Fruit fly (Drosophila melanogaster) whole organism, embryonic: ENCODE data around the gene Polr1C.
A peak's percentile ranks its signal among the peaks of the same experiment; 100 is the strongest.

Source experiments
- Atf3 ChIP-seq: fragments of 200-800 bp; sonication (Bioruptor generic); optimal IDR thresholded peaks from 3 replicates; lab custom pipeline; 2016; ENCODE audit warnings: missing biosample characterization, missing genetic modification characterization
- BEAF-32 ChIP-seq: fragments of 200-800 bp; sonication (Bioruptor generic); optimal IDR thresholded peaks from 3 replicates; lab custom pipeline; 2017; ENCODE audit warnings: missing biosample characterization, missing genetic modification characterization, mild to moderate bottlenecking, moderate library complexity, missing genetic modification reagents
- Bgb ChIP-seq: fragments of 200-800 bp; sonication (Bioruptor generic); IDR thresholded peaks from 2 replicates; pipeline ENCODE4 v1.3.6; 2022; ENCODE audit warnings: missing biosample characterization, missing genetic modification characterization; ENCODE audit not compliant: partially characterized antibody
- CG10209 ChIP-seq: fragments of 200-800 bp; sonication (Bioruptor generic); optimal IDR thresholded peaks from 3 replicates; lab custom pipeline; 2017; ENCODE audit warnings: missing biosample characterization, mild to moderate bottlenecking, missing genetic modification characterization, missing genetic modification reagents
- CG11560 ChIP-seq: fragments of 200-800 bp; sonication (Bioruptor generic); IDR thresholded peaks from 3 replicates; pipeline ENCODE4 v1.3.6; 2022; ENCODE audit warnings: missing biosample characterization, missing genetic modification characterization
- CG13775 ChIP-seq: fragments of 200-800 bp; sonication (Bioruptor generic); optimal IDR thresholded peaks from 3 replicates; lab custom pipeline; 2017; ENCODE audit warnings: missing biosample characterization, mild to moderate bottlenecking, missing genetic modification characterization
- CG13894 ChIP-seq: fragments of 200-800 bp; sonication (Bioruptor generic); optimal IDR thresholded peaks from 3 replicates; lab custom pipeline; 2018; ENCODE audit warnings: missing biosample characterization, mild to moderate bottlenecking, missing genetic modification characterization, moderate library complexity
- CG15479 ChIP-seq: fragments of 200-800 bp; sonication (Bioruptor generic); optimal IDR thresholded peaks from 3 replicates; lab custom pipeline; 2019; ENCODE audit warnings: missing biosample characterization, mild to moderate bottlenecking, missing genetic modification characterization, moderate library complexity
- CG2120 ChIP-seq: fragments of 200-800 bp; sonication (Bioruptor generic); optimal IDR thresholded peaks from 3 replicates; lab custom pipeline; 2016; ENCODE audit warnings: missing biosample characterization, missing genetic modification characterization
- CG32767 ChIP-seq: fragments of 200-800 bp; sonication (Bioruptor generic); IDR thresholded peaks from 2 replicates; pipeline ENCODE4 v1.3.6; 2022; ENCODE audit warnings: missing biosample characterization, missing genetic modification characterization
- CG3407 ChIP-seq: fragments of 200-800 bp; sonication (Bioruptor generic); optimal IDR thresholded peaks from 2 replicates; lab custom pipeline; 2018; ENCODE audit warnings: missing biosample characterization, mild to moderate bottlenecking, missing genetic modification characterization
- CG5180 ChIP-seq: fragments of 200-800 bp; sonication (Bioruptor generic); optimal IDR thresholded peaks from 3 replicates; lab custom pipeline; 2017; ENCODE audit warnings: missing biosample characterization, missing genetic modification characterization, mild to moderate bottlenecking, moderate library complexity, missing genetic modification reagents
- CG8944 ChIP-seq: fragments of 200-800 bp; sonication (Bioruptor generic); optimal IDR thresholded peaks from 3 replicates; lab custom pipeline; 2016; ENCODE audit warnings: missing biosample characterization, missing genetic modification characterization
- CG9609 ChIP-seq: fragments of 200-800 bp; sonication (Bioruptor generic); optimal IDR thresholded peaks from 3 replicates; lab custom pipeline; 2016; ENCODE audit warnings: missing biosample characterization, missing genetic modification characterization
- D19A ChIP-seq: fragments of 200-800 bp; optimal IDR thresholded peaks from 3 replicates; lab custom pipeline; 2019; ENCODE audit warnings: missing biosample characterization, mild to moderate bottlenecking, missing genetic modification characterization, moderate library complexity
- Doc3 ChIP-seq: fragments of 200-800 bp; sonication (Bioruptor generic); IDR thresholded peaks from 3 replicates; pipeline ENCODE4 v1.3.6; 2022; ENCODE audit warnings: missing biosample characterization, missing genetic modification characterization; ENCODE audit not compliant: partially characterized antibody
- Dp ChIP-seq: fragments of 200-800 bp; sonication (Bioruptor generic); optimal IDR thresholded peaks from 2 replicates; lab custom pipeline; 2018; ENCODE audit warnings: missing biosample characterization, mild to moderate bottlenecking, missing genetic modification characterization, moderate library complexity
- Ets65A ChIP-seq: fragments of 200-800 bp; sonication (Bioruptor generic); peaks from one replicate; lab custom pipeline; 2016; ENCODE audit warnings: missing biosample characterization, missing genetic modification characterization
- GATAe ChIP-seq: fragments of 200-800 bp; sonication (Bioruptor generic); conservative IDR thresholded peaks from 2 replicates; pipeline ENCODE4 v1.3.6; 2022; ENCODE audit warnings: missing biosample characterization, missing genetic modification characterization
- H15 ChIP-seq: fragments of 200-800 bp; sonication (Bioruptor generic); IDR thresholded peaks from 3 replicates; pipeline ENCODE4 v1.3.6; 2022; ENCODE audit warnings: missing biosample characterization, missing genetic modification characterization
- Kr ChIP-seq: fragments of 200-800 bp; sonication (Bioruptor generic); optimal IDR thresholded peaks from 2 replicates; lab custom pipeline; 2017; ENCODE audit warnings: missing biosample characterization, mild to moderate bottlenecking, missing genetic modification characterization
- MTF-1 ChIP-seq: fragments of 200-800 bp; sonication (Bioruptor generic); optimal IDR thresholded peaks from 2 replicates; lab custom pipeline; 2018; ENCODE audit warnings: missing biosample characterization, mild to moderate bottlenecking, missing genetic modification characterization, borderline replicate concordance
- Ptx1 ChIP-seq: fragments of 200-800 bp; sonication (Bioruptor generic); IDR thresholded peaks from 2 replicates; pipeline ENCODE4 v1.3.6; 2022; ENCODE audit warnings: missing biosample characterization, missing genetic modification characterization
- Ssrp ChIP-seq: fragments of 200-800 bp; sonication (Bioruptor generic); optimal IDR thresholded peaks from 2 replicates; lab custom pipeline; 2018; ENCODE audit warnings: missing biosample characterization, mild to moderate bottlenecking, missing genetic modification characterization, moderate library complexity
- Trl ChIP-seq, 3 experiments: fragments of >200 bp in 2 of 3; fragments of 200-800 bp in 1 of 3; sonication (Bioruptor generic) in 1 of 3; optimal IDR thresholded peaks; 2 replicates in 1 of 3; 3 replicates in 2 of 3; lab custom pipeline; 2016 to 2017; ENCODE audit warnings: missing biosample characterization in 1 of 3, missing genetic modification characterization in 1 of 3
- aop ChIP-seq: fragments of 200-800 bp; sonication (Bioruptor generic); IDR thresholded peaks from 2 replicates; pipeline ENCODE4 v1.3.6; 2022; ENCODE audit warnings: missing biosample characterization, missing genetic modification characterization
- bsh ChIP-seq, 2 experiments: fragments of 200-800 bp; sonication (Bioruptor generic); optimal IDR thresholded peaks; 2 replicates each; lab custom pipeline; 2017 to 2018; ENCODE audit warnings: mild to moderate bottlenecking in 2 of 2, missing biosample characterization in 2 of 2, missing genetic modification characterization in 2 of 2, moderate library complexity in 1 of 2
- crc ChIP-seq: fragments of 200-800 bp; sonication (Bioruptor generic); optimal IDR thresholded peaks from 2 replicates; lab custom pipeline; 2016; ENCODE audit warnings: missing biosample characterization, missing genetic modification characterization
- en ChIP-seq: fragments of 200-800 bp; sonication (Bioruptor generic); optimal IDR thresholded peaks from 2 replicates; lab custom pipeline; 2016; ENCODE audit warnings: missing biosample characterization, missing genetic modification characterization
- eve ChIP-seq, 2 experiments: fragments of >200 bp; optimal IDR thresholded peaks; 2 replicates each; lab custom pipeline; 2017; ENCODE audit warnings: missing biosample characterization in 2 of 2, missing genetic modification characterization in 2 of 2
- exex ChIP-seq: fragments of 200-800 bp; sonication (Bioruptor generic); optimal IDR thresholded peaks from 4 replicates; lab custom pipeline; 2018; ENCODE audit warnings: missing biosample characterization, mild to moderate bottlenecking, missing genetic modification characterization, moderate library complexity
- gcm ChIP-seq: fragments of 200-800 bp; sonication (Bioruptor generic); optimal IDR thresholded peaks from 2 replicates; lab custom pipeline; 2019; ENCODE audit warnings: missing biosample characterization, mild to moderate bottlenecking, missing genetic modification characterization, moderate library complexity
- gsb-n ChIP-seq: fragments of 200-800 bp; sonication (Bioruptor generic); optimal IDR thresholded peaks from 3 replicates; lab custom pipeline; 2018; ENCODE audit warnings: missing biosample characterization, mild to moderate bottlenecking, missing genetic modification characterization
- hbn ChIP-seq: fragments of 200-800 bp; sonication (Bioruptor generic); IDR thresholded peaks from 2 replicates; pipeline ENCODE4 v1.3.6; 2022; ENCODE audit warnings: missing biosample characterization, missing genetic modification characterization; ENCODE audit not compliant: partially characterized antibody
- ind ChIP-seq: fragments of 200-800 bp; sonication (Bioruptor generic); optimal IDR thresholded peaks from 3 replicates; lab custom pipeline; 2016; ENCODE audit warnings: missing biosample characterization, missing genetic modification characterization
- kay ChIP-seq: fragments of 200-800 bp; sonication (Bioruptor generic); optimal IDR thresholded peaks from 2 replicates; lab custom pipeline; 2016; ENCODE audit warnings: missing biosample characterization, missing genetic modification characterization
- kni ChIP-seq: fragments of 200-800 bp; sonication (Bioruptor generic); optimal IDR thresholded peaks from 3 replicates; lab custom pipeline; 2017; ENCODE audit warnings: mild to moderate bottlenecking, missing biosample characterization, missing genetic modification reagents, missing genetic modification characterization
- lbe ChIP-seq: fragments of 200-800 bp; sonication (Bioruptor generic); optimal IDR thresholded peaks from 2 replicates; lab custom pipeline; 2016; ENCODE audit warnings: missing biosample characterization, mild to moderate bottlenecking, missing genetic modification characterization
- mirr ChIP-seq: fragments of 200-800 bp; sonication (Bioruptor generic); optimal IDR thresholded peaks from 3 replicates; lab custom pipeline; 2018; ENCODE audit warnings: missing biosample characterization, mild to moderate bottlenecking, missing genetic modification characterization
- pros ChIP-seq: fragments of 200-800 bp; sonication (Bioruptor generic); optimal IDR thresholded peaks from 3 replicates; lab custom pipeline; 2019; ENCODE audit warnings: missing biosample characterization, mild to moderate bottlenecking, missing genetic modification characterization, moderate library complexity
- sd ChIP-seq: fragments of 200-800 bp; sonication (Bioruptor generic); optimal IDR thresholded peaks from 3 replicates; lab custom pipeline; 2018; ENCODE audit warnings: missing biosample characterization, mild to moderate bottlenecking, missing genetic modification characterization, moderate library complexity
- sug ChIP-seq: fragments of 200-800 bp; optimal IDR thresholded peaks from 2 replicates; lab custom pipeline; 2019; ENCODE audit warnings: missing biosample characterization, mild to moderate bottlenecking, missing genetic modification characterization, moderate library complexity
- vnd ChIP-seq: fragments of 200-800 bp; sonication (Bioruptor generic); IDR thresholded peaks from 3 replicates; pipeline ENCODE4 v1.3.6; 2022; ENCODE audit warnings: missing biosample characterization, missing genetic modification characterization; ENCODE audit not compliant: partially characterized antibody

Polr1C gene

DNA sequence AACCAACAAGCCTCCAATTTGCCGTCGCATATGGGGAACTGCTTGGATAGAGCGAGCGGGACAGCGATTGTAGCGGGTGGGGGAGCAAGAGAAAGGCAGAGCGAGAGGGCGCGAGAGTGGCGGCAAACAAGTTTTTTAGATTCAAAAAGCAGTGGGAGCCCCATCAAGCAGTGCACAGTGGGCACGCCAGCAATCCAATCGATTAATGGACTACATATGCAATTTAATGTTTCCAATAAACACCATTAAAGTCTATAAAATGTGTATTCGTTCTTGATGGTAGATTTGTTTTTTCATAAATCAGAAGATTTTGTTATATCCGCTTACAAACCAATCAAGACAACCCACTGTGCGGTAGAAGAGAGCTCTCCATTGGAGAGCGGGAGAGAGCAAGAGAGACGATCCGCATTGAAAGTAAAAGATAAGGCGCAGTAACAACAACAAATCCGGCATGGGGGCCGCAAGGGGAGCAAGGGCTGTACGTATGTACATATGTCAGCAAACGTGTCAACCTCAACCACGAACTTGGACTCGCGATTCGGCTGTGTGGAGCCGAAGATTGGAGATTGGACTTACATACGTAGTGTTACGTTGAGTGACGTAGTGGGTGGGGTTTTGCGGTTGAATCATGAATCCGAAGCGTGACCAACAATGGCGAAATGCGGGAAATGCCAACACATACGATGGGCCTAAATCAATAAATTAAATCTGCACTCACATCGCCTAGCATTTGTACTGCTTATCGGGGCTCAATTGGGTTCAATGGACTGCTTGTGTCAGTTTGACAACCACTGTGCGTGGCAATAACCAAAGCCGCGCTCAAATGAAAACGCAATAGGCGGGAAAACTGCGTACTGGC lies 28.8 kb downstream of the Polr1C start (continued):
- TF ChIP-seq kni (GFP tag; lab: Kevin White, UChicago) (peak; percentile 96), aop (GFP tag; lab: Robert Waterston, UW) (peak; percentile 96), Kr (GFP tag; lab: Kevin White, UChicago) (peak; percentile 87), MTF-1 (GFP tag; lab: Kevin White, UChicago) (peak; percentile 98), BEAF-32 (peak; percentile 24), CG8944 (GFP tag; lab: Kevin White, UChicago) (peak; percentile 99), Bgb (GFP tag; lab: Robert Waterston, UW) (peak; percentile 59), en (GFP tag; lab: Kevin White, UChicago) (peak; percentile 99), crc (GFP tag; lab: Kevin White, UChicago) (peak; percentile 99), CG3407 (GFP tag; lab: Kevin White, UChicago) (peak; percentile 98), gsb-n (tag; lab: Kevin White, UChicago) (peak; percentile 99), ind (GFP tag; lab: Kevin White, UChicago) (peak; percentile 99), CG10209 (GFP tag; lab: Kevin White, UChicago) (peak; percentile 99), H15 (GFP tag; lab: Robert Waterston, UW) (peak; percentile 99)

DNA sequence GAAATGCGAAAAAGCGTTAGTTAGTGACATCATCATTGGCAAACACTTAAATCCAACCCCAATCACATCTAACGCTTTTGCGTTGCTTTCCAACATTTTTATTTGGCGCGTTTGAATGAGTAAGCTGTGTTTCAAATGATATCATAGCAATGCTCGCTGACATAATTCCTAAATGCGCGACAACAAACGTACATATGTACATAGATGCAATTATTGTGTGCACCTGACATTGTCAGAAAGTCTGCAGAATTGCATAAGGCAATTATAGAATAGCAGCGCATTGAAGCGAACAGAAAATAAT lies 29.4 kb downstream of the Polr1C start:
- TF ChIP-seq hbn (GFP tag; lab: Robert Waterston, UW) (no peak), Dp (GFP tag; lab: Kevin White, UChicago) (no peak), CG11560 (tag; lab: Robert Waterston, UW) (no peak), Ets65A (GFP tag; lab: Kevin White, UChicago) (peak; percentile 80), CG15479 (GFP tag; lab: Kevin White, UChicago) (peak; percentile 77), Ssrp (tag; lab: Kevin White, UChicago) (peak; percentile 14), BEAF-32 (peak; percentile 19), kay (no peak), CG5180 (GFP tag; lab: Kevin White, UChicago) (no peak), CG13775 (GFP tag; lab: Kevin White, UChicago) (no peak), Atf3 (GFP tag; lab: Kevin White, UChicago) (no peak), Ptx1 (0 out of 2 replicates have a peak, but pooled peaks have one; percentile 5)

DNA sequence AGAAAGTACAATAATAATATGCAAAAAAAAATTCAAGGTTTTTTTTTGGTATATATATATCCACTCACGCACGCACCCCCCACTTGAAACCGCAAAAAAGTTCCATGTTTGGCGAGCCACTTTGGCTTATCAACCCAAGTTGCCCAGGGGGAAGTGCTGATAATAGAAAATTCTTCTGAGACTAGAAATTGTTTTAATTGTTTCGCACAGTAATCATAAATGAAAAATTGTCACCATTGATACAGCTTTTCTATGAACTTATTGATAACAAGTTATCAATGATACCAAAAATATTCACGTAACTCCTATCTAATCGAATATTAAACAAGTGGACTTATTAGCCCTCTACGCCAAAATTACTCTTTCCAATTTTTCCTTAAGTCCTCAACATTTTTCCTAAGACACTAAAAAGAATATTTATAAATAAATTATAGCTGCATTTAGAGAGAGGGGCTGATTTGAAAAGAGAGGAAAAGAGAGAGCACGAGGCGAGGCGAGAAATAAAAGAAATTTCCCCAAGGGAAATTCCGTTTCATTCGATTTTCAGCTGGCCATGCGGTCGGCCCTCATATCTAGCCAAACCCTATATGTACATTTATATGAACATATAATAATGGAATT lies 29.9 kb downstream of the Polr1C start:
- peak; percentile 95 for TF ChIP-seq exex (tag; lab: Kevin White, UChicago)
- TF ChIP-seq lbe (GFP tag; lab: Kevin White, UChicago), result no peak
- peak; percentile 46 for TF ChIP-seq gcm (GFP tag; lab: Kevin White, UChicago)
- TF ChIP-seq CG2120 (GFP tag; lab: Kevin White, UChicago), result no peak
- TF ChIP-seq bsh (GFP tag; optimal IDR thresholded peaks at IDR 0.05; lab: Kevin White, UChicago), result no peak
- TF ChIP-seq GATAe (GFP tag; lab: Robert Waterston, UW), result 0 out of 2 replicates have a peak, but pooled peaks have one; percentile 29
- peak; percentile 51 for TF ChIP-seq pros (GFP tag; lab: Kevin White, UChicago)
- peak; percentile 23 to 55 for TF ChIP-seq Trl (optimal IDR thresholded peaks at IDR 0.05; lab: Kevin White, UChicago)
- TF ChIP-seq Trl (GFP tag; optimal IDR thresholded peaks at IDR 0.05; lab: Kevin White, UChicago), result no peak
- peak in 1 of 2 experiments; percentile 37 for TF ChIP-seq eve (GFP tag; optimal IDR thresholded peaks at IDR 0.05; lab: Kevin White, UChicago)
- no peak for TF ChIP-seq vnd
- TF ChIP-seq sug (tag; lab: Kevin White, UChicago), result peak; percentile 40
- TF ChIP-seq CG13894, result no peak
- peak; percentile 63 for TF ChIP-seq sd
- TF ChIP-seq CG9609 (GFP tag; lab: Kevin White, UChicago), result no peak
- peak; percentile 86 for TF ChIP-seq D19A (tag; lab: Kevin White, UChicago)
- peak; percentile 47 for TF ChIP-seq mirr (GFP tag; lab: Kevin White, UChicago)
- no peak for TF ChIP-seq Doc3 (GFP tag; lab: Robert Waterston, UW)
- TF ChIP-seq CG32767 (GFP tag; lab: Robert Waterston, UW), result no peak
- TF ChIP-seq, all 482 proteins: peak for 10
